Fruit fly (Drosophila melanogaster): ENCODE data around the gene CG9590.

- no peak for TF ChIP-seq CG9139 (GFP tag; optimal IDR thresholded peaks at IDR 0.05)
- no peak for TF ChIP-seq CG6163 (GFP tag; IDR thresholded peaks at IDR 0.05)
- no peak for TF ChIP-seq CG11762 (GFP tag; optimal IDR thresholded peaks at IDR 0.05; ENCODE audit: insufficient read depth)
- no peak for TF ChIP-seq CG4318 (GFP tag; optimal IDR thresholded peaks at IDR 0.05)
- no peak for TF ChIP-seq net (GFP tag; optimal IDR thresholded peaks at IDR 0.05)
- TF ChIP-seq Hr39 (GFP tag; optimal IDR thresholded peaks at IDR 0.05): no peak
- no peak for TF ChIP-seq Ets21C (GFP tag; optimal IDR thresholded peaks at IDR 0.05)
Observed at dm6 chr3R:15786538-15786937, at the start of gene CG9590.

Data from whole organism, prepupa.